Fruit fly (Drosophila melanogaster): ENCODE results near the gene Pus1.
A peak's percentile ranks its signal among the peaks of the same experiment; 100 is the strongest.

Pus1 gene

DNA sequence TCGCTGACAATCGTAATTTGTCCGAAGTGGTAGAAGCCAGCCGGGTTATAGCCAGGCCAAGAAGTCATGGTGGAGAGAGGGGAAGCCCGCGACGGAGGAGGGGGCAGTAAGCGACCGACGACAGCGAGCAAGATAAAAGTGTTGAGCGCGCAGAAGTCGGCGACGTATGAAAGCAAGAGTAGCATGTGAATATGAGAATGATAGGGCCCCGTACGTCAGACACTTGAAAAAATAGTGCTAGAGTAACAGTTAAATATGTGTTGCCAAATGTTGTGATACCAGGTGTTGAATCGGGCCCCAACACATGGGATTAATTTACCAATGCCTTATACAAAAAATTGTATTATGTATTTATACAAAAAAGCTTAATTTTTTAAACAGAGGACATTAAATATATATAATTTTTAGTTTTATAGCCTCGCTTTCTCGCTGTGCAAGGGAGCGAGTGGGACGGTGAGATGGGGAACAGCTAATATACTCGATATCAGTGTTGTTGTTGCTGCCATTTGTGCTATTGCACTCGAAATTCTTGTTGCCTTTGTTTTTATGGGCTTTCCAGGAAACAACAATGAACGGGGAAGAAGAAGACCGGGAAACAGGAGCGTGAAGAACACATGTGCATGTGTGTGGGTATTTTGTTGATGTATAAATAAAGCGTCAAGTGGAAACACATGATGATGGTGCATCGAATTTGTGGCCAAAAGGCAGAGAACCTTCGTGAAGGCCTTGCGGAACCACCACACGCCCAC is 42.4 kb downstream of the Pus1 start (continued):
- TF ChIP-seq D (optimal IDR thresholded peaks at IDR 0.05) (no peak), D (GFP tag; optimal IDR thresholded peaks at IDR 0.05) (peak; percentile 85), ase (GFP tag; IDR thresholded peaks at IDR 0.05) (peak; percentile 70; the same call in 2 of the 3 replicates), tap (tag; optimal IDR thresholded peaks at IDR 0.05) (peak; percentile 80), Trl (optimal IDR thresholded peaks at IDR 0.05) (no peak), Trl (GFP tag; optimal IDR thresholded peaks at IDR 0.05) (no peak), CG6683 (GFP tag; optimal IDR thresholded peaks at IDR 0.05) (peak; percentile 66), disco-r (GFP tag; optimal IDR thresholded peaks at IDR 0.05) (no peak), ham (GFP tag; IDR thresholded peaks at IDR 0.05) (0 out of 2 replicates have a peak, but pooled peaks have one; percentile 8), pb (GFP tag; optimal IDR thresholded peaks at IDR 0.05) (no peak), Hr3 (GFP tag; optimal IDR thresholded peaks at IDR 0.05) (peak; percentile 83), Hr39 (optimal IDR thresholded peaks at IDR 0.05) (no peak), CG10979 (tag; optimal IDR thresholded peaks at IDR 0.05) (peak; percentile 92), NK7.1 (GFP tag; optimal IDR thresholded peaks at IDR 0.05) (no peak), grau (tag; optimal IDR thresholded peaks at IDR 0.05) (peak; percentile 87), dmrt11E (tag; optimal IDR thresholded peaks at IDR 0.05) (peak; percentile 85), Bgb (GFP tag; IDR thresholded peaks at IDR 0.05; ENCODE audit: partially characterized antibody) (peak; percentile 35; the same call in 1 of the 2 replicates)

DNA sequence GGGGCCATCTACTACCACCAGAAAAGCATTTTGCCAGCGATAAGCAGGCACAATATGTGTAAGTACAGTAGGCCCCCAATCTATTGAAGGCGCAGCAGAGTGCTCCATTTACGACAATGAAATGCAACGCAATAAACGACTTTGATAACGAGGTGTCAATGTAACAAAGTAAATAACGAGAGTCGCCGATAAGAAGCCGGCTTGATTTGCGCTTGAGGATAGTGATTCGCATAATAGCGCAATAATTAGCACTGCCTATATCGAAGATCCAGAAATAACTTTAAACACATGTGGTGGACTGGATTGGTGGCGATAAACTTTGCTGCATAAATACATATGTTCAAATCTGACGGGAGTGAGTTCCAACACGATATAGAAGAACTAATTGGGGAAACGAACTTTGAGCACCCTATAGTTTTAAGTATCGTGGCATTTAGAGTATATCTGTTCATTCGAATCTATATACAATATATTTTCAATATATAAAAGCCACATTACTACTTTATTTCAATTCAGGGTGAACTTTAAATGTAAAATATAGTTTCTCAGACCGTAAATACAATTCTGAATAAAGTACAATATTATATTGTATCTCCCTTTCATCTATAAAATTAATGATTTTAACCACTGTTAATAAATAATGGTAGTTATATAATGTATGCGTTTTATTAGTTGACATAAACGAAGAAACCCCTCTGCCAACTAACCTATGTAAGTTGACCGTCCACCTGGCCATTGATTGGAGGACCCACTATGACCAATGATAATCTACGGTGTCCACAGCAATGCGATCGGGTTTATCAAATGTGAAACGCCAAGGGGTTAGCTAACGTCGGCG is 43.2 kb downstream of the Pus1 start:
- TF ChIP-seq D19A (tag; optimal IDR thresholded peaks at IDR 0.05) (peak; percentile 8), Drgx (GFP tag; IDR thresholded peaks at IDR 0.05) (peak; percentile 32; the same call in 1 of the 2 replicates), Sox102F (GFP tag; optimal IDR thresholded peaks at IDR 0.05) (no peak), CG17568 (GFP tag; optimal IDR thresholded peaks at IDR 0.05) (no peak), CG1603 (tag; optimal IDR thresholded peaks at IDR 0.05) (peak; percentile 12), Awh (GFP tag; IDR thresholded peaks at IDR 0.05) (no peak), CG18262 (tag; optimal IDR thresholded peaks at IDR 0.05) (no peak), bbx (GFP tag; IDR thresholded peaks at IDR 0.05; ENCODE audit: partially characterized antibody) (no peak), fd64A (GFP tag; optimal IDR thresholded peaks at IDR 0.05) (no peak), dmrt99B (tag; optimal IDR thresholded peaks at IDR 0.05) (no peak), sna (GFP tag; IDR thresholded peaks at IDR 0.05; ENCODE audit: partially characterized antibody) (no peak), E2f1 (GFP tag; IDR thresholded peaks at IDR 0.05) (no peak), CG12155 (GFP tag; optimal IDR thresholded peaks at IDR 0.05) (no peak), lola (GFP tag; optimal IDR thresholded peaks at IDR 0.05) (peak in 1 of 3 experiments; percentile 32), CG11723 (GFP tag; optimal IDR thresholded peaks at IDR 0.05) (no peak), CG1647 (GFP tag; optimal IDR thresholded peaks at IDR 0.05) (no peak), E2f2 (GFP tag; IDR thresholded peaks at IDR 0.05) (no peak), CG17359 (tag; optimal IDR thresholded peaks at IDR 0.05) (no peak), CTCF (GFP tag; optimal IDR thresholded peaks at IDR 0.05) (no peak), Kr (GFP tag; optimal IDR thresholded peaks at IDR 0.05) (no peak), CG15696 (tag; optimal IDR thresholded peaks at IDR 0.05) (no peak), CG11504 (tag; optimal IDR thresholded peaks at IDR 0.05) (peak; percentile 9), Fer3 (tag; optimal IDR thresholded peaks at IDR 0.05) (no peak), sqz (GFP tag; optimal IDR thresholded peaks at IDR 0.05) (no peak), hb (GFP tag; IDR thresholded peaks at IDR 0.05; ENCODE audit: partially characterized antibody) (no peak), Hmr (GFP tag; optimal IDR thresholded peaks at IDR 0.05) (no peak), stwl (tag; optimal IDR thresholded peaks at IDR 0.05) (no peak), emc (GFP tag; optimal IDR thresholded peaks at IDR 0.05) (no peak), gcm2 (GFP tag; optimal IDR thresholded peaks at IDR 0.05) (no peak), CG18764 (GFP tag; optimal IDR thresholded peaks at IDR 0.05) (no peak), Gsc (GFP tag; IDR thresholded peaks at IDR 0.05) (no peak)

All from whole organism, embryonic.